Fruit fly (Drosophila melanogaster) whole organism, embryonic: Measurements from ENCODE around the gene SLC5A11.
A peak's percentile ranks its signal among the peaks of the same experiment; 100 is the strongest.

ENCODE experiments used
- Ada2b ChIP-seq: fragments of 200-800 bp; sonication (Bioruptor generic); IDR thresholded peaks from 2 replicates; pipeline ENCODE4 v1.3.6; 2022; ENCODE audit warnings: missing biosample characterization, missing genetic modification characterization
- CG10321 ChIP-seq: fragments of 200-800 bp; sonication (Bioruptor generic); IDR thresholded peaks from 2 replicates; pipeline ENCODE4 v1.3.6; 2022; ENCODE audit warnings: missing biosample characterization, missing genetic modification characterization
- CG13287 ChIP-seq: fragments of 200-800 bp; sonication (Bioruptor generic); IDR thresholded peaks from 2 replicates; pipeline ENCODE4 v1.3.6; 2022; ENCODE audit warnings: missing biosample characterization, missing genetic modification characterization; ENCODE audit not compliant: partially characterized antibody
- CG16813 ChIP-seq: fragments of 200-800 bp; sonication (Bioruptor generic); IDR thresholded peaks from 3 replicates; pipeline ENCODE4 v1.3.6; 2022; ENCODE audit warnings: missing biosample characterization, missing genetic modification characterization; ENCODE audit not compliant: partially characterized antibody
- CG17385 ChIP-seq: fragments of 200-800 bp; sonication (Bioruptor generic); optimal IDR thresholded peaks from 3 replicates; lab custom pipeline; 2018; ENCODE audit warnings: missing biosample characterization, mild to moderate bottlenecking, missing genetic modification characterization
- CG31388 ChIP-seq: fragments of 200-800 bp; sonication (Bioruptor generic); optimal IDR thresholded peaks from 2 replicates; lab custom pipeline; 2016; ENCODE audit warnings: missing biosample characterization, missing genetic modification characterization
- CG34422 ChIP-seq: fragments of 200-800 bp; sonication (Bioruptor generic); IDR thresholded peaks from 3 replicates; pipeline ENCODE4 v1.3.6; 2022; ENCODE audit warnings: missing biosample characterization, missing genetic modification characterization
- CG3995 ChIP-seq: fragments of 200-800 bp; sonication (Bioruptor generic); optimal IDR thresholded peaks from 3 replicates; lab custom pipeline; 2016; ENCODE audit warnings: missing biosample characterization, missing genetic modification characterization
- CG7987 ChIP-seq: fragments of 200-800 bp; sonication (Bioruptor generic); optimal IDR thresholded peaks from 2 replicates; lab custom pipeline; 2018; ENCODE audit warnings: missing biosample characterization, mild to moderate bottlenecking, missing genetic modification characterization, moderate library complexity
- CG9437 ChIP-seq: fragments of 200-800 bp; sonication (Bioruptor generic); optimal IDR thresholded peaks from 2 replicates; lab custom pipeline; 2018; ENCODE audit warnings: missing biosample characterization, mild to moderate bottlenecking, missing genetic modification characterization
- CTCF ChIP-seq: fragments of 200-800 bp; sonication (Bioruptor generic); optimal IDR thresholded peaks from 2 replicates; lab custom pipeline; 2017; ENCODE audit warnings: missing biosample characterization, mild to moderate bottlenecking, missing genetic modification characterization, moderate library complexity
- D ChIP-seq, 2 experiments: fragments of 200-800 bp in 1 of 2; fragments of >200 bp in 1 of 2; sonication (Bioruptor generic) in 1 of 2; optimal IDR thresholded peaks; 2 replicates in 1 of 2; 3 replicates in 1 of 2; lab custom pipeline; 2017; ENCODE audit warnings: mild to moderate bottlenecking in 1 of 2, missing biosample characterization in 1 of 2, missing genetic modification characterization in 1 of 2, missing genetic modification reagents in 1 of 2
- D19B ChIP-seq: fragments of 200-800 bp; sonication (Bioruptor generic); optimal IDR thresholded peaks from 2 replicates; lab custom pipeline; 2017; ENCODE audit warnings: missing biosample characterization, mild to moderate bottlenecking, missing genetic modification characterization
- Dek ChIP-seq: fragments of 200-800 bp; sonication (Bioruptor generic); optimal IDR thresholded peaks from 3 replicates; lab custom pipeline; 2019; ENCODE audit warnings: missing biosample characterization, mild to moderate bottlenecking, missing genetic modification characterization, moderate library complexity
- Doc2 ChIP-seq: fragments of 200-800 bp; sonication (Bioruptor generic); IDR thresholded peaks from 2 replicates; pipeline ENCODE4 v1.3.6; 2022; ENCODE audit warnings: missing biosample characterization, missing genetic modification characterization
- Lim3 ChIP-seq: fragments of 200-800 bp; sonication (Bioruptor generic); IDR thresholded peaks from 2 replicates; pipeline ENCODE4 v1.3.6; 2022; ENCODE audit warnings: missing biosample characterization, missing genetic modification characterization
- Lpt ChIP-seq: fragments of >200 bp; optimal IDR thresholded peaks from 2 replicates; lab custom pipeline; 2018; ENCODE audit warnings: missing biosample characterization, missing genetic modification characterization
- Nf-YA ChIP-seq: fragments of 200-800 bp; sonication (Bioruptor generic); IDR thresholded peaks from 2 replicates; pipeline ENCODE4 v1.3.6; 2022; ENCODE audit warnings: missing biosample characterization, missing genetic modification characterization
- Oaz ChIP-seq: fragments of 200-800 bp; sonication (Bioruptor generic); IDR thresholded peaks from 2 replicates; pipeline ENCODE4 v1.3.6; 2022; ENCODE audit warnings: missing biosample characterization, missing genetic modification characterization
- Opbp ChIP-seq: fragments of 200-800 bp; sonication (Bioruptor generic); IDR thresholded peaks from 3 replicates; pipeline ENCODE4 v1.3.6; 2022; ENCODE audit warnings: missing biosample characterization, missing genetic modification characterization; ENCODE audit not compliant: partially characterized antibody
- Poxn ChIP-seq: fragments of 200-800 bp; sonication (Bioruptor generic); IDR thresholded peaks from 2 replicates; pipeline ENCODE4 v1.3.6; 2022; ENCODE audit warnings: missing biosample characterization, missing genetic modification characterization
- Ptx1 ChIP-seq: fragments of 200-800 bp; sonication (Bioruptor generic); IDR thresholded peaks from 2 replicates; pipeline ENCODE4 v1.3.6; 2022; ENCODE audit warnings: missing biosample characterization, missing genetic modification characterization
- abd-A ChIP-seq: fragments of 200-800 bp; sonication (Bioruptor generic); optimal IDR thresholded peaks from 3 replicates; lab custom pipeline; 2019; ENCODE audit warnings: missing biosample characterization, mild to moderate bottlenecking, missing genetic modification characterization, moderate library complexity
- cg ChIP-seq: fragments of 200-800 bp; sonication (Bioruptor generic); optimal IDR thresholded peaks from 3 replicates; lab custom pipeline; 2019; ENCODE audit warnings: missing biosample characterization, mild to moderate bottlenecking, missing genetic modification characterization, moderate library complexity
- corto ChIP-seq: fragments of 200-800 bp; sonication (Bioruptor generic); optimal IDR thresholded peaks from 2 replicates; lab custom pipeline; 2016; ENCODE audit warnings: missing biosample characterization, mild to moderate bottlenecking, missing genetic modification characterization, moderate library complexity
- disco-r ChIP-seq: fragments of 200-800 bp; sonication (Bioruptor generic); optimal IDR thresholded peaks from 2 replicates; lab custom pipeline; 2016; ENCODE audit warnings: missing biosample characterization, missing genetic modification characterization
- ems ChIP-seq: fragments of 200-800 bp; sonication (Bioruptor generic); optimal IDR thresholded peaks from 3 replicates; lab custom pipeline; 2016; ENCODE audit warnings: missing biosample characterization, missing genetic modification characterization
- esg ChIP-seq: fragments of 200-800 bp; sonication (Bioruptor generic); conservative IDR thresholded peaks from 2 replicates; pipeline ENCODE4 v1.3.6; 2022; ENCODE audit warnings: missing biosample characterization, missing genetic modification characterization
- her ChIP-seq: fragments of 200-800 bp; sonication (Bioruptor generic); optimal IDR thresholded peaks from 2 replicates; lab custom pipeline; 2016; ENCODE audit warnings: missing biosample characterization, missing genetic modification characterization
- klu ChIP-seq: fragments of 200-800 bp; sonication (Bioruptor generic); IDR thresholded peaks from 2 replicates; pipeline ENCODE4 v1.3.6; 2022; ENCODE audit warnings: missing biosample characterization, missing genetic modification characterization
- lab ChIP-seq: fragments of 200-800 bp; sonication (Bioruptor generic); optimal IDR thresholded peaks from 3 replicates; lab custom pipeline; 2017; ENCODE audit warnings: missing biosample characterization, missing genetic modification characterization, mild to moderate bottlenecking, moderate library complexity, missing genetic modification reagents
- lbe ChIP-seq: fragments of 200-800 bp; sonication (Bioruptor generic); optimal IDR thresholded peaks from 2 replicates; lab custom pipeline; 2016; ENCODE audit warnings: missing biosample characterization, mild to moderate bottlenecking, missing genetic modification characterization
- lilli ChIP-seq: fragments of 200-800 bp; sonication (Bioruptor generic); optimal IDR thresholded peaks from 3 replicates; lab custom pipeline; 2016; ENCODE audit warnings: missing biosample characterization, missing genetic modification characterization
- maf-S ChIP-seq: fragments of 200-800 bp; sonication (Bioruptor generic); optimal IDR thresholded peaks from 2 replicates; lab custom pipeline; 2016; ENCODE audit warnings: missing biosample characterization, missing genetic modification characterization
- mam ChIP-seq: fragments of 200-800 bp; sonication (Bioruptor generic); optimal IDR thresholded peaks from 3 replicates; lab custom pipeline; 2016; ENCODE audit warnings: missing biosample characterization, missing genetic modification characterization
- nau ChIP-seq: fragments of 200-800 bp; sonication (Bioruptor generic); optimal IDR thresholded peaks from 3 replicates; lab custom pipeline; 2017; ENCODE audit warnings: missing biosample characterization, mild to moderate bottlenecking, missing genetic modification characterization, missing genetic modification reagents
- schlank ChIP-seq: fragments of 200-800 bp; sonication (Bioruptor generic); optimal IDR thresholded peaks from 2 replicates; lab custom pipeline; 2018; ENCODE audit warnings: missing biosample characterization, mild to moderate bottlenecking, missing genetic modification characterization
- so ChIP-seq: fragments of 200-800 bp; sonication (Bioruptor generic); IDR thresholded peaks from 3 replicates; pipeline ENCODE4 v1.3.6; 2022; ENCODE audit warnings: missing biosample characterization, missing genetic modification characterization
- tll ChIP-seq, 2 experiments: fragments of 200-800 bp in 1 of 2; fragments of >200 bp in 1 of 2; sonication (Bioruptor generic) in 1 of 2; optimal IDR thresholded peaks; 2 replicates each; lab custom pipeline; 2017 to 2019; ENCODE audit warnings: missing biosample characterization in 2 of 2, missing genetic modification characterization in 2 of 2, mild to moderate bottlenecking in 1 of 2, moderate library complexity in 1 of 2
- toy ChIP-seq: fragments of 200-800 bp; sonication (Bioruptor generic); IDR thresholded peaks from 2 replicates; pipeline ENCODE4 v1.3.6; 2022; ENCODE audit warnings: missing biosample characterization, missing genetic modification characterization
- zfh1 ChIP-seq: fragments of 200-800 bp; sonication (Bioruptor generic); IDR thresholded peaks from 3 replicates; pipeline ENCODE4 v1.3.6; 2022; ENCODE audit warnings: missing biosample characterization, missing genetic modification characterization

The SLC5A11 gene

DNA sequence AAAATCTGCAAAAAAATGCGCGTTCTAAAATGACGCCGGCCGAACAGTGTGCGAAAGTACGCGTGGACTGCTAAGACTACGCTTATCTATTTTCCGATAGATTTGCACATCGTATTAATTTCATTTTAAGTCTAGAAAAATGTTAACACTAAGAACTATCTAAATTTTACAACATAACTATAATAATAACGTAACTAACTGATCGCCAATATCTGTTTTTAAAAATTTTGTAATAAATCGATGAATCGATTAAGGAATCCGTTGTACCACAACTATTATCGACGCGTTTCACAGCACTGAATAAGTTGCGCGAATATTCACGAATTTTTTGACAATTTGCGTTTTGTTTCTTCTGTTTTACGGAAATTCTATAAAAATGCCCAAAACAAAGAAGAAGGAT lies 6.1 kb upstream of the SLC5A11 start, which contains the start of gene Ssb-c31a (continued):
- no peak for TF ChIP-seq CG7987 (GFP tag; lab: Kevin White, UChicago)
- TF ChIP-seq CG34422 (GFP tag; lab: Robert Waterston, UW) = peak; percentile 29; the same call in 1 of the 3 replicates
- peak; percentile 0 for TF ChIP-seq nau
- no peak for TF ChIP-seq Lim3 (GFP tag; lab: Robert Waterston, UW)
- TF ChIP-seq klu = no peak; the same call in 1 of the 2 replicates
- no peak for TF ChIP-seq Ada2b (GFP tag; lab: Robert Waterston, UW)
- TF ChIP-seq her (GFP tag; lab: Kevin White, UChicago) = peak; percentile 5
- peak; percentile 9 for TF ChIP-seq cg (GFP tag; lab: Kevin White, UChicago)
- no peak for TF ChIP-seq Nf-YA (GFP tag; lab: Robert Waterston, UW)
- TF ChIP-seq disco-r (GFP tag; lab: Kevin White, UChicago) = no peak
- TF ChIP-seq lbe (GFP tag; lab: Kevin White, UChicago) = peak; percentile 73
- peak; percentile 42 for TF ChIP-seq ems (GFP tag; lab: Kevin White, UChicago)
- no peak for TF ChIP-seq esg
- TF ChIP-seq corto = no peak
- TF ChIP-seq toy = no peak
- peak; percentile 84 for TF ChIP-seq lilli (GFP tag; lab: Kevin White, UChicago)
- TF ChIP-seq Doc2 = no peak
- TF ChIP-seq Dek (tag; lab: Kevin White, UChicago) = no peak
- 0 out of 3 replicates have a peak, but pooled peaks have one; percentile 18 for TF ChIP-seq so (GFP tag; lab: Robert Waterston, UW)
- TF ChIP-seq CG17385 (GFP tag; lab: Kevin White, UChicago) = peak; percentile 66
- TF ChIP-seq maf-S (GFP tag; lab: Kevin White, UChicago) = peak; percentile 51
- TF ChIP-seq Opbp (GFP tag; lab: Robert Waterston, UW) = peak; percentile 40; the same call in 1 of the 3 replicates
- TF ChIP-seq CG3995 (GFP tag; lab: Kevin White, UChicago) = peak; percentile 46
- TF ChIP-seq schlank (tag; lab: Kevin White, UChicago) = no peak
- peak; percentile 69 for TF ChIP-seq mam (GFP tag; lab: Kevin White, UChicago)
- TF ChIP-seq CG9437 = peak; percentile 53
- TF ChIP-seq tll (GFP tag; optimal IDR thresholded peaks at IDR 0.05; lab: Kevin White, UChicago) = peak in 1 of 2 experiments; percentile 21
- TF ChIP-seq lab = peak; percentile 48
- no peak for TF ChIP-seq Oaz
- TF ChIP-seq CG16813 = peak; percentile 79
- no peak for TF ChIP-seq Poxn (GFP tag; lab: Robert Waterston, UW)
- TF ChIP-seq Ptx1 = peak; percentile 35; the same call in 1 of the 2 replicates
- no peak for TF ChIP-seq CG31388 (GFP tag; lab: Kevin White, UChicago)
- no peak for TF ChIP-seq abd-A
- TF ChIP-seq D19B (GFP tag; lab: Kevin White, UChicago) = no peak

DNA sequence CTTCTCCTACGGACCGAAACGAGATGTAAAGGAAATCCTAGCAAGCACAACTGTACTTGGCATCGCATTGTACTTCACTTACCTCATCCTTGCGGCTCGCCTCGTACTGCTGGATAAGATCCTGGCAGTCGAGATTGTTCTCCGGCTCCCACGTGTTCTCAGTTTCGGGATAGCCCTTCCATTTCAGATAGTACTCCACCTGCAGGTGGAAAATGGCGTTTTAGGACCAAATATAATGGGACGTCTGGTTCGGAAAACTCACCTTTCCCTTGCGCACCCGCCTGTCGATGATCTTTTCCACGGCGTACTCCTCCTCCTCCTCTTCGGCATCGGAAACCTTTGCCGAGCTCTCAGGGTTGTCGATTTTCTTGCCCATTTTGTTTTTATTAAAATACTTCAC lies 5.5 kb upstream of the SLC5A11 start:
- TF ChIP-seq CG13287 (no peak), D (optimal IDR thresholded peaks at IDR 0.05; lab: Kevin White, UChicago) (peak; percentile 19), D (GFP tag; optimal IDR thresholded peaks at IDR 0.05; lab: Kevin White, UChicago) (no peak), Nf-YA (GFP tag; lab: Robert Waterston, UW) (0 out of 2 replicates have a peak, but pooled peaks have one; percentile 2), Lpt (GFP tag; lab: Kevin White, UChicago) (no peak), zfh1 (0 out of 3 replicates have a peak, but pooled peaks have one; percentile 11), CG10321 (GFP tag; lab: Robert Waterston, UW) (no peak), CTCF (GFP tag; lab: Kevin White, UChicago) (peak; percentile 66)
